Fruit fly (Drosophila melanogaster) whole organism, embryonic: Measurements from ENCODE around the gene wam.

Source experiments
- Asciz ChIP-seq: fragments of 200-800 bp; sonication (Bioruptor generic); optimal IDR thresholded peaks from 2 replicates; lab custom pipeline; 2017; ENCODE audit warnings: missing biosample characterization, mild to moderate bottlenecking, missing genetic modification characterization, missing genetic modification reagents
- CG10147 ChIP-seq: fragments of 200-800 bp; sonication (Bioruptor generic); optimal IDR thresholded peaks from 2 replicates; lab custom pipeline; 2019; ENCODE audit warnings: missing biosample characterization, mild to moderate bottlenecking, missing genetic modification characterization, moderate library complexity
- CG10267 ChIP-seq: fragments of 200-800 bp; sonication (Bioruptor generic); optimal IDR thresholded peaks from 2 replicates; lab custom pipeline; 2018; ENCODE audit warnings: missing biosample characterization, mild to moderate bottlenecking, missing genetic modification characterization, moderate library complexity
- CG10462 ChIP-seq: fragments of 200-800 bp; sonication (Bioruptor generic); optimal IDR thresholded peaks from 2 replicates; lab custom pipeline; 2016; ENCODE audit warnings: missing biosample characterization, missing genetic modification characterization
- CG10543 ChIP-seq: fragments of 200-800 bp; sonication (Bioruptor generic); optimal IDR thresholded peaks from 3 replicates; lab custom pipeline; 2017; ENCODE audit warnings: missing biosample characterization, mild to moderate bottlenecking, missing genetic modification characterization, moderate library complexity
- CG12391 ChIP-seq: fragments of 200-800 bp; sonication (Bioruptor generic); optimal IDR thresholded peaks from 3 replicates; lab custom pipeline; 2018; ENCODE audit warnings: missing biosample characterization, mild to moderate bottlenecking, missing genetic modification characterization, moderate library complexity
- CG15696 ChIP-seq: fragments of 200-800 bp; sonication (Bioruptor generic); optimal IDR thresholded peaks from 2 replicates; lab custom pipeline; 2019; ENCODE audit warnings: missing biosample characterization, mild to moderate bottlenecking, missing genetic modification characterization, moderate library complexity
- CG18262 ChIP-seq: fragments of 200-800 bp; optimal IDR thresholded peaks from 3 replicates; lab custom pipeline; 2019; ENCODE audit warnings: missing biosample characterization, mild to moderate bottlenecking, missing genetic modification characterization, moderate library complexity
- CG2199 ChIP-seq: fragments of 200-800 bp; sonication (Bioruptor generic); IDR thresholded peaks from 3 replicates; pipeline ENCODE4 v1.3.6; 2022; ENCODE audit warnings: missing biosample characterization, missing genetic modification characterization
- CG2202 ChIP-seq: fragments of 200-800 bp; sonication (Bioruptor generic); optimal IDR thresholded peaks from 2 replicates; lab custom pipeline; 2018; ENCODE audit warnings: missing biosample characterization, mild to moderate bottlenecking, missing genetic modification characterization
- CG2678 ChIP-seq: fragments of 200-800 bp; sonication (Bioruptor generic); optimal IDR thresholded peaks from 3 replicates; lab custom pipeline; 2019; ENCODE audit warnings: missing biosample characterization, mild to moderate bottlenecking, missing genetic modification characterization, moderate library complexity
- CG2875 ChIP-seq: fragments of 200-800 bp; sonication (Bioruptor generic); optimal IDR thresholded peaks from 2 replicates; lab custom pipeline; 2017; ENCODE audit warnings: missing biosample characterization, mild to moderate bottlenecking, missing genetic modification characterization, missing genetic modification reagents
- CG33557 ChIP-seq: fragments of 200-800 bp; sonication (Bioruptor generic); optimal IDR thresholded peaks from 2 replicates; lab custom pipeline; 2019; ENCODE audit warnings: missing biosample characterization, mild to moderate bottlenecking, missing genetic modification characterization, moderate library complexity
- CG34224 ChIP-seq: fragments of 200-800 bp; sonication (Bioruptor generic); IDR thresholded peaks from 3 replicates; pipeline ENCODE4 v1.3.6; 2022; ENCODE audit warnings: missing biosample characterization, missing genetic modification characterization; ENCODE audit not compliant: partially characterized antibody
- CG3995 ChIP-seq: fragments of 200-800 bp; sonication (Bioruptor generic); optimal IDR thresholded peaks from 3 replicates; lab custom pipeline; 2016; ENCODE audit warnings: missing biosample characterization, missing genetic modification characterization
- CG4360 ChIP-seq: fragments of 200-800 bp; sonication (Bioruptor generic); IDR thresholded peaks from 2 replicates; pipeline ENCODE4 v1.3.6; 2022; ENCODE audit warnings: missing biosample characterization, missing genetic modification characterization
- CG4404 ChIP-seq: fragments of 200-800 bp; sonication (Bioruptor generic); IDR thresholded peaks from 2 replicates; pipeline ENCODE4 v1.3.6; 2022; ENCODE audit warnings: missing biosample characterization, missing genetic modification characterization
- CG6272 ChIP-seq: fragments of 200-800 bp; sonication (Bioruptor generic); IDR thresholded peaks from 2 replicates; pipeline ENCODE4 v1.3.6; 2022; ENCODE audit warnings: missing biosample characterization, missing genetic modification characterization
- CG7357 ChIP-seq: fragments of 200-800 bp; sonication (Bioruptor generic); IDR thresholded peaks from 3 replicates; pipeline ENCODE4 v1.3.6; 2022; ENCODE audit warnings: missing biosample characterization, missing genetic modification characterization
- CG8359 ChIP-seq: fragments of 200-800 bp; sonication (Bioruptor generic); optimal IDR thresholded peaks from 2 replicates; lab custom pipeline; 2017; ENCODE audit warnings: missing biosample characterization, mild to moderate bottlenecking, missing genetic modification characterization, borderline replicate concordance
- CG8388 ChIP-seq: fragments of 200-800 bp; sonication (Bioruptor generic); optimal IDR thresholded peaks from 2 replicates; lab custom pipeline; 2019; ENCODE audit warnings: missing biosample characterization, mild to moderate bottlenecking, missing genetic modification characterization, moderate library complexity
- CG8924 ChIP-seq: fragments of 200-800 bp; optimal IDR thresholded peaks from 3 replicates; lab custom pipeline; 2019; ENCODE audit warnings: missing biosample characterization, mild to moderate bottlenecking, missing genetic modification characterization, moderate library complexity
- CG9727 ChIP-seq: fragments of 200-800 bp; sonication (Bioruptor generic); optimal IDR thresholded peaks from 3 replicates; lab custom pipeline; 2017; ENCODE audit warnings: missing biosample characterization, mild to moderate bottlenecking, missing genetic modification characterization
- CG9932 ChIP-seq: fragments of 200-800 bp; sonication (Bioruptor generic); IDR thresholded peaks from 2 replicates; pipeline ENCODE4 v1.3.6; 2022; ENCODE audit warnings: missing biosample characterization, missing genetic modification characterization
- Chrac-16 ChIP-seq: fragments of 200-800 bp; sonication (Bioruptor generic); optimal IDR thresholded peaks from 3 replicates; lab custom pipeline; 2016; ENCODE audit warnings: missing biosample characterization, missing genetic modification characterization
- D19A ChIP-seq: fragments of 200-800 bp; optimal IDR thresholded peaks from 3 replicates; lab custom pipeline; 2019; ENCODE audit warnings: missing biosample characterization, mild to moderate bottlenecking, missing genetic modification characterization, moderate library complexity
- Dbx ChIP-seq: fragments of 200-800 bp; sonication (Bioruptor generic); IDR thresholded peaks from 3 replicates; pipeline ENCODE4 v1.3.6; 2022; ENCODE audit warnings: missing biosample characterization, missing genetic modification characterization
- H2.0 ChIP-seq: fragments of 200-800 bp; sonication (Bioruptor generic); IDR thresholded peaks from 2 replicates; pipeline ENCODE4 v1.3.6; 2022; ENCODE audit warnings: missing biosample characterization, missing genetic modification characterization
- Hr3 ChIP-seq: fragments of 200-800 bp; sonication (Bioruptor generic); optimal IDR thresholded peaks from 3 replicates; lab custom pipeline; 2016; ENCODE audit warnings: missing biosample characterization, missing genetic modification characterization
- Hsf ChIP-seq: fragments of 200-800 bp; sonication (Bioruptor generic); optimal IDR thresholded peaks from 3 replicates; lab custom pipeline; 2016; ENCODE audit warnings: missing biosample characterization, missing genetic modification characterization
- Sox100B ChIP-seq: fragments of 200-800 bp; sonication (Bioruptor generic); optimal IDR thresholded peaks from 3 replicates; lab custom pipeline; 2018; ENCODE audit warnings: missing biosample characterization, mild to moderate bottlenecking, missing genetic modification characterization
- Ssrp ChIP-seq: fragments of 200-800 bp; sonication (Bioruptor generic); optimal IDR thresholded peaks from 2 replicates; lab custom pipeline; 2018; ENCODE audit warnings: missing biosample characterization, mild to moderate bottlenecking, missing genetic modification characterization, moderate library complexity
- Taf1 ChIP-seq: fragments of 200-800 bp; sonication (Bioruptor generic); IDR thresholded peaks from 2 replicates; pipeline ENCODE4 v1.3.6; 2022; ENCODE audit warnings: missing biosample characterization, missing genetic modification characterization
- Xrp1 ChIP-seq: fragments of 200-800 bp; sonication (Bioruptor generic); IDR thresholded peaks from 2 replicates; pipeline ENCODE4 v1.3.6; 2022; ENCODE audit warnings: missing biosample characterization, missing genetic modification characterization
- caup ChIP-seq: fragments of 200-800 bp; sonication (Bioruptor generic); optimal IDR thresholded peaks from 3 replicates; lab custom pipeline; 2017; ENCODE audit warnings: missing biosample characterization, mild to moderate bottlenecking, missing genetic modification characterization, moderate library complexity; ENCODE audit not compliant: severe bottlenecking
- cg ChIP-seq: fragments of 200-800 bp; sonication (Bioruptor generic); optimal IDR thresholded peaks from 3 replicates; lab custom pipeline; 2019; ENCODE audit warnings: missing biosample characterization, mild to moderate bottlenecking, missing genetic modification characterization, moderate library complexity
- ci ChIP-seq: fragments of 200-800 bp; sonication (Bioruptor generic); IDR thresholded peaks from 3 replicates; pipeline ENCODE4 v1.3.6; 2022; ENCODE audit warnings: missing biosample characterization, missing genetic modification characterization
- cwo ChIP-seq: fragments of 200-800 bp; sonication (Bioruptor generic); optimal IDR thresholded peaks from 3 replicates; lab custom pipeline; 2017; ENCODE audit warnings: missing biosample characterization, missing genetic modification characterization, mild to moderate bottlenecking, moderate library complexity, missing genetic modification reagents
- fd96Cb ChIP-seq: fragments of 200-800 bp; sonication (Bioruptor generic); optimal IDR thresholded peaks from 2 replicates; lab custom pipeline; 2018; ENCODE audit warnings: missing biosample characterization, mild to moderate bottlenecking, missing genetic modification characterization, moderate library complexity
- jumu ChIP-seq: fragments of 200-800 bp; sonication (Bioruptor generic); optimal IDR thresholded peaks from 3 replicates; lab custom pipeline; 2016; ENCODE audit warnings: missing biosample characterization, missing genetic modification characterization
- kni ChIP-seq: fragments of 200-800 bp; sonication (Bioruptor generic); optimal IDR thresholded peaks from 3 replicates; lab custom pipeline; 2017; ENCODE audit warnings: mild to moderate bottlenecking, missing biosample characterization, missing genetic modification reagents, missing genetic modification characterization
- lilli ChIP-seq: fragments of 200-800 bp; sonication (Bioruptor generic); optimal IDR thresholded peaks from 3 replicates; lab custom pipeline; 2016; ENCODE audit warnings: missing biosample characterization, missing genetic modification characterization
- mam ChIP-seq: fragments of 200-800 bp; sonication (Bioruptor generic); optimal IDR thresholded peaks from 3 replicates; lab custom pipeline; 2016; ENCODE audit warnings: missing biosample characterization, missing genetic modification characterization
- nmo ChIP-seq: fragments of 200-800 bp; sonication (Bioruptor generic); optimal IDR thresholded peaks from 2 replicates; lab custom pipeline; 2018; ENCODE audit warnings: missing biosample characterization, mild to moderate bottlenecking, missing genetic modification characterization, moderate library complexity
- oc ChIP-seq: fragments of 200-800 bp; sonication (Bioruptor generic); optimal IDR thresholded peaks from 2 replicates; lab custom pipeline; 2018; ENCODE audit warnings: missing biosample characterization, mild to moderate bottlenecking, missing genetic modification characterization, moderate library complexity
- phol ChIP-seq: fragments of 200-800 bp; sonication (Bioruptor generic); optimal IDR thresholded peaks from 3 replicates; lab custom pipeline; 2018; ENCODE audit warnings: missing biosample characterization, mild to moderate bottlenecking, missing genetic modification characterization, moderate library complexity
- slou ChIP-seq: fragments of 200-800 bp; sonication (Bioruptor generic); optimal IDR thresholded peaks from 3 replicates; lab custom pipeline; 2016; ENCODE audit warnings: missing biosample characterization, missing genetic modification characterization
- sob ChIP-seq: fragments of 200-800 bp; sonication (Bioruptor generic); IDR thresholded peaks from 2 replicates; pipeline ENCODE4 v1.3.6; 2022; ENCODE audit warnings: missing biosample characterization, missing genetic modification characterization
- tin ChIP-seq: fragments of 200-800 bp; sonication (Bioruptor generic); optimal IDR thresholded peaks from 3 replicates; lab custom pipeline; 2016; ENCODE audit warnings: missing biosample characterization, missing genetic modification characterization
- tio ChIP-seq: fragments of 200-800 bp; sonication (Bioruptor generic); optimal IDR thresholded peaks from 2 replicates; lab custom pipeline; 2017; ENCODE audit warnings: missing biosample characterization, missing genetic modification characterization, inconsistent platforms
- trem ChIP-seq: fragments of 200-800 bp; optimal IDR thresholded peaks from 3 replicates; lab custom pipeline; 2019; ENCODE audit warnings: missing biosample characterization, mild to moderate bottlenecking, missing genetic modification characterization, moderate library complexity

wam gene

DNA sequence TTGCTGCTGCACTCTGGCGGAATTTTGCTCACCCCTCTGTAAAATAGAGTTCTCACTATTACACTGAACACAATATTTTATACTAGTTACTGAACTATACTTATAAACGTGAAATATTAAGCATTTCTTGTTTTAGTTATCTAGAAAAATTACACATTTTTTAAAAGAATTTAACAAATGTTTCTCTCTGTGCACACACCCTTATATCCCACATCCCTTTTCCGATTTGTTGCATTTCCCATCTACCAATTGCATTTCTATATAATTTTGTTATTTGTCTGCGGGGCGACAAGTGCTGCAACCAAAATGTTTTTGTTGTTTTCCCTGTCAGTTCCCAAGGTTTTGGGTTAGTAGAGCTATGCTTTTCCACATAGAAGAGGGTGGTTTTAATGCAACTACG, 15.4 kb upstream of the wam start (continued):
- peak; percentile 63 for TF ChIP-seq CG4404 (GFP tag; lab: Robert Waterston, UW)
- peak; percentile 12 for TF ChIP-seq Ssrp (tag; lab: Kevin White, UChicago)
- TF ChIP-seq CG12391 (tag; lab: Kevin White, UChicago): peak; percentile 48
- TF ChIP-seq Xrp1 (GFP tag; lab: Robert Waterston, UW): peak; percentile 79
- peak; percentile 13 for TF ChIP-seq trem (tag; lab: Kevin White, UChicago)
- no peak for TF ChIP-seq CG7357 (GFP tag; lab: Robert Waterston, UW)
- TF ChIP-seq CG10462: peak; percentile 4
- TF ChIP-seq CG9727 (GFP tag; lab: Kevin White, UChicago): peak; percentile 68
- TF ChIP-seq caup (GFP tag; lab: Kevin White, UChicago): no peak
- TF ChIP-seq mam (GFP tag; lab: Kevin White, UChicago): no peak
- peak; percentile 59 for TF ChIP-seq CG4360 (GFP tag; lab: Robert Waterston, UW)
- TF ChIP-seq jumu (GFP tag; lab: Kevin White, UChicago): no peak
- no peak for TF ChIP-seq CG34224 (GFP tag; lab: Robert Waterston, UW)
- TF ChIP-seq tin (GFP tag; lab: Kevin White, UChicago): peak; percentile 6
- no peak for TF ChIP-seq Dbx
- no peak for TF ChIP-seq cg (GFP tag; lab: Kevin White, UChicago)
- 0 out of 3 replicates have a peak, but pooled peaks have one; percentile 28 for TF ChIP-seq CG2199 (GFP tag; lab: Robert Waterston, UW)
- TF ChIP-seq phol: peak; percentile 20
- peak; percentile 17; the same call in 1 of the 2 replicates for TF ChIP-seq H2.0 (GFP tag; lab: Robert Waterston, UW)
- peak; percentile 28 for TF ChIP-seq CG8388 (GFP tag; lab: Kevin White, UChicago)
- TF ChIP-seq nmo: peak; percentile 48
- TF ChIP-seq CG10267 (tag; lab: Kevin White, UChicago): peak; percentile 50
- peak; percentile 62 for TF ChIP-seq CG8924
- TF ChIP-seq lilli (GFP tag; lab: Kevin White, UChicago): peak; percentile 5
- TF ChIP-seq CG33557: peak; percentile 51
- TF ChIP-seq tio (GFP tag; lab: Kevin White, UChicago): no peak
- no peak for TF ChIP-seq CG6272 (GFP tag; lab: Robert Waterston, UW)
- no peak for TF ChIP-seq Taf1 (GFP tag; lab: Robert Waterston, UW)
- TF ChIP-seq Hr3: no peak
- peak; percentile 41 for TF ChIP-seq D19A (tag; lab: Kevin White, UChicago)
- peak; percentile 3 for TF ChIP-seq CG2202 (tag; lab: Kevin White, UChicago)
- peak; percentile 23 for TF ChIP-seq fd96Cb
- TF ChIP-seq Chrac-16 (GFP tag; lab: Kevin White, UChicago): peak; percentile 46
- no peak for TF ChIP-seq ci (GFP tag; lab: Robert Waterston, UW)
- TF ChIP-seq sob (GFP tag; lab: Robert Waterston, UW): 0 out of 2 replicates have a peak, but pooled peaks have one; percentile 18
- TF ChIP-seq Hsf (GFP tag; lab: Kevin White, UChicago): peak; percentile 21

DNA sequence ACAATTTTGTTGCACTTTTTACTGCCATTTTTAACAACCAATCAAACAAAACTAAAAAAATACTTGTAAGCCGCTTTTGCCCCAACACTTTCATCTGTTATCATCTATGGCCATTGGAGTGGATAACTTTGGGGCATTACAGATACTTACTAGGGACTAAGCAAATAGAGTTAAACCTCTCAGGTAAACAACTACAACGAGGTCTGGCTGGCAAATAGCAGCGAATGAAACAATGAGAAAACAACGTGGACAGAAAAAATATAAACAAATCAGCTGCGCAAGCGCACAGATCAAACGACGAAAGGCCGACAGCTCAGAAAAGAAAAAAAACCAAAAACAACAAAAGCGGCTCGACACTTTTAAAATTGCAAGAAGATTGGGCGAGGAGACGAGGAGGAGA, 14.3 kb upstream of the wam start:
- TF ChIP-seq CG10543 (GFP tag; lab: Kevin White, UChicago) (no peak), Asciz (GFP tag; lab: Kevin White, UChicago) (peak; percentile 38), CG4360 (GFP tag; lab: Robert Waterston, UW) (peak; percentile 19; the same call in 1 of the 2 replicates), CG10147 (GFP tag; lab: Kevin White, UChicago) (no peak), CG2678 (tag; lab: Kevin White, UChicago) (peak; percentile 4), oc (tag; lab: Kevin White, UChicago) (peak; percentile 1), CG2875 (peak; percentile 18), slou (no peak), CG15696 (tag; lab: Kevin White, UChicago) (peak; percentile 9), CG8359 (GFP tag; lab: Kevin White, UChicago) (no peak), Sox100B (GFP tag; lab: Kevin White, UChicago) (no peak), cwo (GFP tag; lab: Kevin White, UChicago) (no peak), kni (GFP tag; lab: Kevin White, UChicago) (peak; percentile 12), CG18262 (tag; lab: Kevin White, UChicago) (peak; percentile 20), CG9932 (GFP tag; lab: Robert Waterston, UW) (no peak), CG3995 (GFP tag; lab: Kevin White, UChicago) (no peak)
